Worm (Caenorhabditis elegans): ENCODE results near the gene K06A4.2.

The K06A4.2 gene

DNA sequence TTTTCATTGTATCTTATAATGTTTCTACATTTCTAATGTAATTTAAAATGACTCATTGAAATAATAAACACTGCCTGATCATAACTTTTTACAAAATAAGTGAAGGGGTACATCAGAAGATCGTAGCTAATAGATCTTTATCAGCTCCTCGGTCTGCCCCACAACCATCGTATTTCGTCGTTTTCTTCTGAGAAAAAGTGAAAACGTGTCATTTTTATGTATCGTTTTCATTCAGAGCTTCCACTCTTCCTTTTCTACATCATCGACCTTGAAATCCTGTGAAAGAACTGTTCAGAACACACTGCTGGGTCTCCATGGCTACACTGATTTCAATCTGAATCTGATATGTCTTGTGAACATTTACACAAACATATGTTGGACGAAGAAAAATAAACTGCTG is 15.3 kb downstream of the K06A4.2 start:
- TF ChIP-seq sea-2 (GFP tag; IDR thresholded peaks at IDR 0.05) (no peak), K11D2.4 (GFP tag; IDR thresholded peaks at IDR 0.05) (no peak)

DNA sequence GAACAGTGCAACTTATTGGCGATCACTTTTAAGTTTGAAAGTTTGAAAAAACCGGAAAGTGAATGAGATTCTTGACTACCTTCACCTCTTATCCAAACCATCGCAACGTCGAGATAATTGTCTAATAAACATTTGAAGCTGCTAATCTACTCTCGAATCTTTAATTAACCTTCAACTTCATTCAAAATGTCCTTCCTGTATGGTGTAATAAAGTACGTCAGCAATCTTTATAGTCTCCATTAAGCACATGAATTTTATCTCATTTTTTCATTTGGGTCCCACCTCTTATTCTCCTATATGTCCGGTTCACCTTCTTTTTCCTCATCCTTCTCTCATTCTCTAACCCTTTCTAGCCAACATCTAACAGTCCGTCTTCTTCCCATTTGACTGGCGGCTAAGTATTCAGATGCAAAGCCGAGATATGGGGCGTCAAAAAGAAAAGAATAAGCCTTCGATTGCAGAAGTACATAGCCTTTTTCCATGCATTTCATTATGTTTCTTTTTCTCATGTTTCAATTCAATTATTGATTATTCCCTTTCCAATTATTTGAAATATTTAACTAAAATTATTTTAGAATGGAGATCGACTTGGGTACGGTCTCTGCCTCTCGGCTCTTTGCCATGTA is 16.9 kb downstream of the K06A4.2 start, which contains the start of gene swt-5:
Gene swt-5 (plus strand): TSS at position 576 of the 626 bp plus-strand sequence.
- TF ChIP-seq tlf-1 (GFP tag; optimal IDR thresholded peaks at IDR 0.05), result no peak
- TF ChIP-seq pha-4 (tag; optimal IDR thresholded peaks at IDR 0.05), result no peak
- no peak for TF ChIP-seq nhr-27 (tag; optimal IDR thresholded peaks at IDR 0.05)
- no peak for TF ChIP-seq madf-8 (GFP tag; conservative IDR thresholded peaks at IDR 0.05)
- TF ChIP-seq hmg-20 (GFP tag; IDR thresholded peaks at IDR 0.05), result no peak
- no peak for TF ChIP-seq cebp-2 (GFP tag; IDR thresholded peaks at IDR 0.05)
- TF ChIP-seq Y95B8A.8 (GFP tag; IDR thresholded peaks at IDR 0.05), result no peak
- TF ChIP-seq tbx-9 (tag; optimal IDR thresholded peaks at IDR 0.05; ENCODE audit: borderline replicate concordance), result no peak
- TF ChIP-seq hmg-1.2 (GFP tag; IDR thresholded peaks at IDR 0.05), result no peak
- TF ChIP-seq attf-6 (GFP tag; IDR thresholded peaks at IDR 0.05), result no peak
- TF ChIP-seq snpc-3.4 (tag; optimal IDR thresholded peaks at IDR 0.05), result no peak
- TF ChIP-seq bed-1 (GFP tag; IDR thresholded peaks at IDR 0.05), result no peak
- TF ChIP-seq bed-2 (GFP tag; IDR thresholded peaks at IDR 0.05), result no peak
- no peak for TF ChIP-seq Y56A3A.18 (GFP tag; IDR thresholded peaks at IDR 0.05)
- TF ChIP-seq lir-1 (GFP tag; conservative IDR thresholded peaks at IDR 0.05), result no peak
- no peak for TF ChIP-seq ztf-3 (GFP tag; optimal IDR thresholded peaks at IDR 0.05)
- no peak for TF ChIP-seq mxl-1 (tag; optimal IDR thresholded peaks at IDR 0.05)
- TF ChIP-seq hrde-1 (tag; optimal IDR thresholded peaks at IDR 0.05; ENCODE audit: borderline replicate concordance), result no peak
- TF ChIP-seq akir-1 (GFP tag; optimal IDR thresholded peaks at IDR 0.05), result no peak
- TF ChIP-seq hsf-1 (GFP tag; IDR thresholded peaks at IDR 0.05), result no peak

- peak; percentile 24 for TF ChIP-seq gei-17 (GFP tag; optimal IDR thresholded peaks at IDR 0.05)
- TF ChIP-seq lsl-1 (GFP tag; optimal IDR thresholded peaks at IDR 0.05), result peak; percentile 16
- no peak for TF ChIP-seq dpff-1 (tag; optimal IDR thresholded peaks at IDR 0.05)
- TF ChIP-seq rec-8 (tag; optimal IDR thresholded peaks at IDR 0.05), result peak; percentile 22 to 82
- TF ChIP-seq Y53F4B.3 (GFP tag; IDR thresholded peaks at IDR 0.05), result no peak
- TF ChIP-seq ztf-6 (GFP tag; IDR thresholded peaks at IDR 0.05), result no peak
- peak; percentile 90 for TF ChIP-seq egl-44 (GFP tag; IDR thresholded peaks at IDR 0.05)
- TF ChIP-seq repo-1 (tag; optimal IDR thresholded peaks at IDR 0.05), result peak; percentile 74
- peak; percentile 52 for TF ChIP-seq nhr-27 (tag; optimal IDR thresholded peaks at IDR 0.05)
- TF ChIP-seq akir-1 (GFP tag; optimal IDR thresholded peaks at IDR 0.05), result no peak
- peak; percentile 70 for TF ChIP-seq lir-1 (GFP tag; conservative IDR thresholded peaks at IDR 0.05)
- TF ChIP-seq ztf-26 (tag; optimal IDR thresholded peaks at IDR 0.05), result peak; percentile 70
- TF ChIP-seq Y67H2A.10 (GFP tag; conservative IDR thresholded peaks at IDR 0.05), result no peak
- no peak for TF ChIP-seq madf-3 (GFP tag; IDR thresholded peaks at IDR 0.05)
- no peak for TF ChIP-seq F49E8.2 (tag; optimal IDR thresholded peaks at IDR 0.05; ENCODE audit: insufficient read depth)
- no peak for TF ChIP-seq xnd-1 (tag; optimal IDR thresholded peaks at IDR 0.05)
- TF ChIP-seq F37B4.10 (GFP tag; IDR thresholded peaks at IDR 0.05), result no peak
- TF ChIP-seq ceh-27 (GFP tag; optimal IDR thresholded peaks at IDR 0.05), result peak; percentile 65
- no peak for TF ChIP-seq lag-1 (GFP tag; IDR thresholded peaks at IDR 0.05)
- TF ChIP-seq sea-2 (GFP tag; IDR thresholded peaks at IDR 0.05), result no peak
- TF ChIP-seq ztf-28 (GFP tag; IDR thresholded peaks at IDR 0.05), result no peak
- TF ChIP-seq tlf-1 (GFP tag; optimal IDR thresholded peaks at IDR 0.05), result no peak
- TF ChIP-seq F10E7.11 (tag; optimal IDR thresholded peaks at IDR 0.05), result no peak
- no peak; the same call in none of the 2 replicates for TF ChIP-seq B0336.3 (GFP tag; IDR thresholded peaks at IDR 0.05)
- TF ChIP-seq madf-8 (GFP tag; conservative IDR thresholded peaks at IDR 0.05), result no peak
- peak; percentile 35 for TF ChIP-seq ets-4 (GFP tag; optimal IDR thresholded peaks at IDR 0.05)
- peak; percentile 12 for TF ChIP-seq lsy-27 (tag; optimal IDR thresholded peaks at IDR 0.05; ENCODE audit: borderline replicate concordance, insufficient read depth)
Measured at ce11 chrV:9503152-9503817, 19.3 kb downstream of the K06A4.2 start.

All from whole organism, young adult.